Fruit fly (Drosophila melanogaster) S2 (cell line): ENCODE results near the gene CG43689.

ENCODE experiments used
- CG8478 ChIP-seq: fragments of >200 bp; optimal IDR thresholded peaks from 2 replicates; lab custom pipeline; 2018
- CTCF ChIP-seq, 2 experiments: fragments of >200 bp; optimal IDR thresholded peaks; 2 replicates each; lab custom pipeline; 2018

CG43689 gene

dm6 chrX:4075430-4075829 lies at the start of gene CG43689:
Gene CG43689, plus strand, starts transcription at chrX:4075743.
- TF ChIP-seq CTCF (optimal IDR thresholded peaks at IDR 0.05; lab: Kevin White, UChicago) (no peak), CG8478 (lab: Kevin White, UChicago) (no peak)

- TF ChIP-seq CG8478 (lab: Kevin White, UChicago) (no peak), CTCF (optimal IDR thresholded peaks at IDR 0.05; lab: Kevin White, UChicago) (no peak)
These were observed 42.6 kb upstream of the CG43689 start for dm6 chrX:4032930-4033329.

- TF ChIP-seq CG8478 (lab: Kevin White, UChicago): no peak
- TF ChIP-seq CTCF (optimal IDR thresholded peaks at IDR 0.05; lab: Kevin White, UChicago): no peak
These were observed 42.0 kb upstream of the CG43689 start for dm6 chrX:4033590-4033989.

- TF ChIP-seq CTCF (optimal IDR thresholded peaks at IDR 0.05; lab: Kevin White, UChicago) (no peak), CG8478 (lab: Kevin White, UChicago) (no peak)
These were observed 36.8 kb upstream of the CG43689 start for dm6 chrX:4038768-4039167.

dm6 chrX:4061502-4061901 lies 14.0 kb upstream of the CG43689 start:
- no peak for TF ChIP-seq CG8478 (lab: Kevin White, UChicago)
- TF ChIP-seq CTCF (optimal IDR thresholded peaks at IDR 0.05; lab: Kevin White, UChicago): no peak

- TF ChIP-seq CG8478 (lab: Kevin White, UChicago): no peak
- no peak for TF ChIP-seq CTCF (optimal IDR thresholded peaks at IDR 0.05; lab: Kevin White, UChicago)
These were observed 13.6 kb downstream of the CG43689 start for dm6 chrX:4089012-4089649.

dm6 chrX:4100824-4101368 lies 25.4 kb downstream of the CG43689 start, which contains the start of the genes Cmtr1 and CG15375:
Gene Cmtr1, minus strand, starts transcription at chrX:4101031.
Gene CG15375, plus strand, starts transcription at chrX:4101318.
- no peak for TF ChIP-seq CG8478 (lab: Kevin White, UChicago)
- TF ChIP-seq CTCF (optimal IDR thresholded peaks at IDR 0.05; lab: Kevin White, UChicago): no peak

dm6 chrX:4104132-4104531 lies 28.6 kb downstream of the CG43689 start, which contains the start of the genes Xpac and brn:
Gene Xpac, minus strand, starts transcription at chrX:4104197.
Gene brn, plus strand, starts transcription at chrX:4104342.
- TF ChIP-seq CTCF (optimal IDR thresholded peaks at IDR 0.05; lab: Kevin White, UChicago): no peak
- no peak for TF ChIP-seq CG8478 (lab: Kevin White, UChicago)

dm6 chrX:4105830-4106233 lies 30.3 kb downstream of the CG43689 start, which contains the start of gene cib:
Gene cib, plus strand, starts transcription at chrX:4106113.
- TF ChIP-seq CTCF (optimal IDR thresholded peaks at IDR 0.05; lab: Kevin White, UChicago) (peak; percentile 75 to 79), CG8478 (lab: Kevin White, UChicago) (no peak)

dm6 chrX:4106240-4106639 lies 30.7 kb downstream of the CG43689 start:
- TF ChIP-seq CG8478 (lab: Kevin White, UChicago) (no peak), CTCF (optimal IDR thresholded peaks at IDR 0.05; lab: Kevin White, UChicago) (no peak)

- TF ChIP-seq CTCF (optimal IDR thresholded peaks at IDR 0.05; lab: Kevin White, UChicago) (no peak), CG8478 (lab: Kevin White, UChicago) (no peak)
These were observed 31.2 kb downstream of the CG43689 start for dm6 chrX:4106756-4107155.

- TF ChIP-seq CTCF (optimal IDR thresholded peaks at IDR 0.05; lab: Kevin White, UChicago) (no peak), CG8478 (lab: Kevin White, UChicago) (no peak)
These were observed 31.9 kb downstream of the CG43689 start for dm6 chrX:4107261-4108113.

- TF ChIP-seq CG8478 (lab: Kevin White, UChicago): no peak
- TF ChIP-seq CTCF (optimal IDR thresholded peaks at IDR 0.05; lab: Kevin White, UChicago): no peak
These were observed 32.5 kb downstream of the CG43689 start for dm6 chrX:4108114-4108439.

dm6 chrX:4108612-4109173 lies 33.1 kb downstream of the CG43689 start:
- peak in 1 of 2 experiments; percentile 25 for TF ChIP-seq CTCF (optimal IDR thresholded peaks at IDR 0.05; lab: Kevin White, UChicago)
- no peak for TF ChIP-seq CG8478 (lab: Kevin White, UChicago)
